Worm (Caenorhabditis elegans): Measurements from ENCODE around the gene nhr-232.

DNA sequence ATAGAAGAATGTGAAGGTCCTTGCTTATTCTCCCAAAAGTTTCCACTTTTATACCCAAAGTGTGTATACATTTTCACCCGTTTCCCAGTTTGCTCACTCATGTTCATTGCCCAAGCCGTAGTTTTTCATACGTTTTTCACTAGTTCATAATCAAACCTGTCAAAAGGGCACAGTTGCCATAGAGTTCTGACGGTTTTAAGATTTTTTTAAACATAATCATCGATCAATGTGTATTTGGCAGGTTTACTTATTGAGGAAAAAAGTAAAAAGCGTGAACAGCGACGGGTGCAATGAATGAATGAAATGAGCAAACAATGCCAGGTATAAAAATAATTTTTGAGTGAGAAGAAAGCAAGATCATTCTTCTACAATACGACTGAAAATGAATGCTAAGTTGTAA, 34.7 kb upstream of the nhr-232 start, which contains the start of the genes fipr-5 and fipr-9:
- TF ChIP-seq sptf-1 (tag; optimal IDR thresholded peaks at IDR 0.05) = no peak
- TF ChIP-seq lin-13 (tag; optimal IDR thresholded peaks at IDR 0.05) = no peak
- TF ChIP-seq unc-62 (GFP tag; optimal IDR thresholded peaks at IDR 0.05) = no peak
- no peak for TF ChIP-seq snpc-4 (tag; optimal IDR thresholded peaks at IDR 0.05)
- TF ChIP-seq elt-3 (tag; optimal IDR thresholded peaks at IDR 0.05) = no peak
- TF ChIP-seq pha-4 (tag; optimal IDR thresholded peaks at IDR 0.05) = no peak
- TF ChIP-seq mls-2 (tag; optimal IDR thresholded peaks at IDR 0.05) = no peak
- TF ChIP-seq elt-1 (tag; optimal IDR thresholded peaks at IDR 0.05; ENCODE audit: borderline replicate concordance, insufficient read depth) = no peak
- TF ChIP-seq nhr-12 (tag; optimal IDR thresholded peaks at IDR 0.05) = no peak
- no peak for TF ChIP-seq nhr-28 (tag; optimal IDR thresholded peaks at IDR 0.05)
- no peak for TF ChIP-seq ceh-83 (GFP tag; optimal IDR thresholded peaks at IDR 0.05)
- TF ChIP-seq unc-39 (tag; optimal IDR thresholded peaks at IDR 0.05) = no peak
- TF ChIP-seq drap-1 (GFP tag; optimal IDR thresholded peaks at IDR 0.05) = no peak

All from whole organism, mixed stage, embryonic.